Worm (Caenorhabditis elegans) whole organism, L2 larva: ENCODE data around the gene dop-1.

Experiments used
- C34F6.9 ChIP-seq: fragments of 150-350 bp; optimal IDR thresholded peaks from 2 replicates; lab custom pipeline; 2014; ENCODE audit warnings: missing biosample characterization, missing genetic modification characterization
- F13H6.1 ChIP-seq: sonication (generic microtip); optimal IDR thresholded peaks from 2 replicates; lab custom pipeline; 2016; ENCODE audit warnings: missing genetic modification characterization, missing compliant biosample characterization
- R02D3.7 ChIP-seq: fragments of 150-350 bp; optimal IDR thresholded peaks from 2 replicates; lab custom pipeline; 2014; ENCODE audit warnings: missing biosample characterization, missing genetic modification characterization
- ZK546.5 ChIP-seq: sonication (generic microtip); optimal IDR thresholded peaks from 2 replicates; lab custom pipeline; 2017; ENCODE audit warnings: missing biosample characterization, missing genetic modification characterization
- alr-1 ChIP-seq: fragments of 150-350 bp; optimal IDR thresholded peaks from 2 replicates; lab custom pipeline; 2014; ENCODE audit warnings: missing biosample characterization, missing genetic modification characterization
- blmp-1 ChIP-seq: sonication (generic microtip); optimal IDR thresholded peaks from 2 replicates; lab custom pipeline; 2017; ENCODE audit warnings: missing genetic modification characterization, mild to moderate bottlenecking, missing compliant biosample characterization, antibody characterized with exemption, moderate library complexity; ENCODE audit not compliant: insufficient read depth
- ceh-16 ChIP-seq: fragments of 150-350 bp; optimal IDR thresholded peaks from 2 replicates; lab custom pipeline; 2014; ENCODE audit warnings: missing biosample characterization, missing genetic modification characterization
- ceh-82 ChIP-seq: fragments of 150-350 bp; optimal IDR thresholded peaks from 2 replicates; lab custom pipeline; 2014; ENCODE audit warnings: missing biosample characterization, missing genetic modification characterization
- crh-2 ChIP-seq: sonication (generic microtip); optimal IDR thresholded peaks from 2 replicates; lab custom pipeline; 2017; ENCODE audit warnings: missing biosample characterization, missing genetic modification characterization
- dmd-4 ChIP-seq: sonication (generic microtip); optimal IDR thresholded peaks from 2 replicates; lab custom pipeline; 2017; ENCODE audit warnings: missing biosample characterization, missing genetic modification characterization
- egl-27 ChIP-seq: sonication (generic microtip); optimal IDR thresholded peaks from 3 replicates; lab custom pipeline; 2017; ENCODE audit warnings: missing biosample characterization, missing genetic modification reagents, missing genetic modification characterization
- elt-1 ChIP-seq: fragments of 150-350 bp; optimal IDR thresholded peaks from 2 replicates; lab custom pipeline; 2014; ENCODE audit warnings: missing biosample characterization, missing genetic modification characterization
- elt-3 ChIP-seq: sonication (generic microtip); optimal IDR thresholded peaks from 2 replicates; lab custom pipeline; 2017; ENCODE audit warnings: missing biosample characterization, missing genetic modification characterization
- fos-1 ChIP-seq: fragments of 150-350 bp; optimal IDR thresholded peaks from 2 replicates; lab custom pipeline; 2014; ENCODE audit warnings: missing biosample characterization, missing genetic modification characterization
- gmeb-1 ChIP-seq: fragments of 150-350 bp; optimal IDR thresholded peaks from 2 replicates; lab custom pipeline; 2014; ENCODE audit warnings: missing biosample characterization, missing genetic modification characterization
- lin-11 ChIP-seq: fragments of 150-350 bp; sonication (generic microtip); optimal IDR thresholded peaks from 2 replicates; lab custom pipeline; 2014; ENCODE audit warnings: missing biosample characterization, missing genetic modification characterization, inconsistent platforms, mixed read lengths
- lin-13 ChIP-seq: fragments of 150-350 bp; optimal IDR thresholded peaks from 2 replicates; lab custom pipeline; 2014; ENCODE audit warnings: missing biosample characterization, missing genetic modification reagents, missing genetic modification characterization
- lsy-2 ChIP-seq, 2 experiments: fragments of 150-350 bp in 1 of 2; sonication (generic microtip) in 1 of 2; optimal IDR thresholded peaks; 2 replicates each; lab custom pipeline; 2014 to 2017; ENCODE audit warnings: missing biosample characterization in 2 of 2, missing genetic modification characterization in 2 of 2
- mab-5 ChIP-seq: fragments of 150-350 bp; optimal IDR thresholded peaks from 2 replicates; lab custom pipeline; 2014; ENCODE audit warnings: missing biosample characterization, missing genetic modification characterization
- mbf-1 ChIP-seq: sonication (generic microtip); optimal IDR thresholded peaks from 2 replicates; lab custom pipeline; 2017; ENCODE audit warnings: missing biosample characterization, missing genetic modification characterization
- mdl-1 ChIP-seq, 2 experiments: fragments of 150-350 bp in 1 of 2; sonication (generic microtip) in 1 of 2; optimal IDR thresholded peaks; 2 replicates each; lab custom pipeline; 2017; ENCODE audit warnings: missing biosample characterization in 2 of 2, missing genetic modification characterization in 2 of 2
- nhr-10 ChIP-seq: sonication (generic microtip); optimal IDR thresholded peaks from 2 replicates; lab custom pipeline; 2017; ENCODE audit warnings: missing biosample characterization, missing genetic modification characterization
- nhr-11 ChIP-seq: fragments of 150-350 bp; optimal IDR thresholded peaks from 2 replicates; lab custom pipeline; 2014; ENCODE audit warnings: missing biosample characterization, missing genetic modification characterization
- nhr-12 ChIP-seq: fragments of 150-350 bp; optimal IDR thresholded peaks from 2 replicates; lab custom pipeline; 2014; ENCODE audit warnings: missing biosample characterization, missing genetic modification characterization
- nhr-129 ChIP-seq: fragments of 150-350 bp; optimal IDR thresholded peaks from 2 replicates; lab custom pipeline; 2014; ENCODE audit warnings: missing biosample characterization, missing genetic modification characterization
- nhr-23 ChIP-seq: fragments of 150-350 bp; optimal IDR thresholded peaks from 2 replicates; lab custom pipeline; 2014; ENCODE audit warnings: missing biosample characterization, missing genetic modification reagents, missing genetic modification characterization
- nhr-25 ChIP-seq: fragments of 150-350 bp; sonication (generic microtip); optimal IDR thresholded peaks from 3 replicates; lab custom pipeline; 2014; ENCODE audit warnings: missing biosample characterization, missing genetic modification characterization
- peb-1 ChIP-seq: fragments of 150-350 bp; optimal IDR thresholded peaks from 2 replicates; lab custom pipeline; 2014; ENCODE audit warnings: missing biosample characterization, missing genetic modification characterization
- sem-4 ChIP-seq: fragments of 150-350 bp; optimal IDR thresholded peaks from 2 replicates; lab custom pipeline; 2014; ENCODE audit warnings: missing biosample characterization, missing genetic modification reagents, missing genetic modification characterization
- skn-1 ChIP-seq: sonication (generic microtip); optimal IDR thresholded peaks from 2 replicates; lab custom pipeline; 2017; ENCODE audit warnings: missing biosample characterization, missing genetic modification characterization
- sma-3 ChIP-seq: sonication (generic microtip); optimal IDR thresholded peaks from 2 replicates; lab custom pipeline; 2016; ENCODE audit warnings: missing genetic modification reagents, missing genetic modification characterization, missing compliant biosample characterization
- sma-9 ChIP-seq, 2 experiments: fragments of 150-350 bp in 1 of 2; sonication (generic microtip) in 1 of 2; optimal IDR thresholded peaks; 2 replicates each; lab custom pipeline; 2014 to 2016; ENCODE audit warnings: missing genetic modification characterization in 2 of 2, mild to moderate bottlenecking in 1 of 2, missing biosample characterization in 1 of 2, missing compliant biosample characterization in 1 of 2, missing genetic modification reagents in 1 of 2, moderate library complexity in 1 of 2
- snpc-4 ChIP-seq: fragments of 150-350 bp; optimal IDR thresholded peaks from 2 replicates; lab custom pipeline; 2014; ENCODE audit warnings: missing biosample characterization, missing genetic modification characterization
- unc-39 ChIP-seq: fragments of 150-350 bp; optimal IDR thresholded peaks from 2 replicates; lab custom pipeline; 2014; ENCODE audit warnings: missing biosample characterization, missing genetic modification characterization
- unc-55 ChIP-seq: fragments of 150-350 bp; sonication (generic microtip); optimal IDR thresholded peaks from 3 replicates; lab custom pipeline; 2014; ENCODE audit warnings: missing biosample characterization, missing genetic modification reagents, missing genetic modification characterization
- unc-62 ChIP-seq: fragments of 150-350 bp; optimal IDR thresholded peaks from 2 replicates; lab custom pipeline; 2014; ENCODE audit warnings: missing biosample characterization, missing genetic modification reagents, missing genetic modification characterization
- ztf-1 ChIP-seq: fragments of 200-800 bp; sonication (Bioruptor generic); conservative IDR thresholded peaks from 2 replicates; pipeline ENCODE4 v1.3.6; 2022; ENCODE audit warnings: missing genetic modification characterization, missing compliant biosample characterization
- ztf-11 ChIP-seq: sonication (generic microtip); optimal IDR thresholded peaks from 2 replicates; lab custom pipeline; 2017; ENCODE audit warnings: missing biosample characterization, missing genetic modification characterization
- ztf-4 ChIP-seq: fragments of 150-350 bp; optimal IDR thresholded peaks from 2 replicates; lab custom pipeline; 2014; ENCODE audit warnings: missing biosample characterization, missing genetic modification characterization

The dop-1 gene

DNA sequence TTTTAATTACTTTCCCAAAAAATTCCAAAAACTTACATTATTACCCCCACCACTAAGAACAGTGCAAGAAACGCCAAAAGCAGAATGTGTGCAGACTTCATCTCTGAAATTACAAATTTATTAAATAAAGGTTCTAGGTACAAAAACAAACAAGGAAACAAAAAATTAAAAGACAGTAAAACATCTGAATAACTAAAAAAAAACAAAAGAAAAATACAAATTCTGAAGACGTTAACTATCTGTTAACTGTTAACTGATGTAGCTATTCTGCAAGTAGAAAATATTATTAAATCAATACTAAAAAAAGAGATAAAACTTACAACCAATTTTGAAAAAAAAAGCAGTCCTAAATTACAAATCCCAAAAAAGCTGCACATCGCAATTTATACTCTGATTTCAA lies 47.2 kb downstream of the dop-1 start, which contains the start of gene R160.13:
R160.13 (minus strand) TSS at position 101 of the 400 bp plus-strand sequence.
- TF ChIP-seq F13H6.1, result no peak
- no peak for TF ChIP-seq crh-2 (tag; lab: Kevin White, UChicago)
- no peak for TF ChIP-seq nhr-129 (tag; lab: Kevin White, UChicago)
- no peak for TF ChIP-seq C34F6.9 (tag; lab: Kevin White, UChicago)
- TF ChIP-seq lin-13, result no peak
- no peak for TF ChIP-seq nhr-12
- no peak for TF ChIP-seq mdl-1 (tag; optimal IDR thresholded peaks at IDR 0.05; lab: Kevin White, UChicago)
- TF ChIP-seq egl-27 (tag; lab: Kevin White, UChicago), result no peak
- no peak for TF ChIP-seq skn-1 (tag; lab: Kevin White, UChicago)
- TF ChIP-seq ceh-82 (tag; lab: Kevin White, UChicago), result no peak
- no peak for TF ChIP-seq blmp-1 (tag; lab: Kevin White, UChicago)
- TF ChIP-seq ZK546.5, result no peak
- TF ChIP-seq nhr-23, result no peak
- TF ChIP-seq dmd-4 (tag; lab: Kevin White, UChicago), result no peak
- no peak for TF ChIP-seq nhr-25 (tag; lab: Kevin White, UChicago)
- TF ChIP-seq elt-3, result no peak
- TF ChIP-seq unc-55 (GFP tag; lab: Kevin White, UChicago), result no peak

ce11 chrX:4370756-4371155 lies 47.9 kb downstream of the dop-1 start, which contains the start of gene R160.5:
TSS of gene R160.5 (minus strand) at chrX:4370856.
- TF ChIP-seq mab-5 (tag; lab: Kevin White, UChicago) (no peak), fos-1 (no peak), snpc-4 (tag; lab: Kevin White, UChicago) (no peak)
- TF ChIP-seq, all 48 proteins: peak for 0

DNA sequence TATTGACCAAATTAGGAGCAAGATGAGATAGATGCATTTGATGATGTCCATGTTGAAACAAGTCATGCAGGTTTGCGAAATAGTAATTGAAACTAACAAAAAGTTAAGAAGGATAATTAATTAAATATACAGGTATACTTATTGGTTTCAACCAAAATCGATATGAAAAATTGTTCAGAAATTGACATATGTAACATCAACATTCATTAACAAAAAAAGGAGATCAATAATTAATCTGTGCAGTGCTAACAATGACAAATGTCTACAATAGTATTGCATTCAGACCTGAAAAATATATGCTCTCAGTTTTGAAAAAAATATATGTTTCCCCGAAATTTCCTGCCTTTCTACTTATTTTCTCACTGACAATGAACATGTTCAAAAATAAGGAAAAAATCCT lies 49.9 kb downstream of the dop-1 start, which contains the start of gene R160.4:
R160.4 (minus strand) TSS at position 101 of the 400 bp plus-strand sequence.
- no peak for TF ChIP-seq ceh-16
- TF ChIP-seq mdl-1 (tag; optimal IDR thresholded peaks at IDR 0.05; lab: Kevin White, UChicago), result no peak
- no peak for TF ChIP-seq elt-1 (tag; lab: Kevin White, UChicago)
- TF ChIP-seq snpc-4 (tag; lab: Kevin White, UChicago), result no peak
- TF ChIP-seq nhr-10 (tag; lab: Kevin White, UChicago), result no peak
- no peak for TF ChIP-seq ztf-4 (tag; lab: Kevin White, UChicago)
- TF ChIP-seq ztf-11 (tag; lab: Kevin White, UChicago), result no peak
- TF ChIP-seq, all 48 proteins: peak for 0

- TF ChIP-seq sma-9 (GFP tag; optimal IDR thresholded peaks at IDR 0.05; lab: Kevin White, UChicago), result no peak
- TF ChIP-seq sma-9 (tag; optimal IDR thresholded peaks at IDR 0.05; lab: Kevin White, UChicago), result no peak
- no peak for TF ChIP-seq nhr-12
- no peak for TF ChIP-seq fos-1
- TF ChIP-seq gmeb-1 (tag; lab: Kevin White, UChicago), result no peak
- no peak for TF ChIP-seq ZK546.5
- no peak for TF ChIP-seq R02D3.7 (tag; lab: Kevin White, UChicago)
- no peak for TF ChIP-seq F13H6.1
- TF ChIP-seq crh-2 (tag; lab: Kevin White, UChicago), result no peak
- TF ChIP-seq ztf-11 (tag; lab: Kevin White, UChicago), result no peak
Measured at ce11 chrX:4367414-4367813, 51.2 kb downstream of the dop-1 start, which contains the start of gene R160.10. TSS of gene R160.10 (minus strand) at chrX:4367514.

DNA sequence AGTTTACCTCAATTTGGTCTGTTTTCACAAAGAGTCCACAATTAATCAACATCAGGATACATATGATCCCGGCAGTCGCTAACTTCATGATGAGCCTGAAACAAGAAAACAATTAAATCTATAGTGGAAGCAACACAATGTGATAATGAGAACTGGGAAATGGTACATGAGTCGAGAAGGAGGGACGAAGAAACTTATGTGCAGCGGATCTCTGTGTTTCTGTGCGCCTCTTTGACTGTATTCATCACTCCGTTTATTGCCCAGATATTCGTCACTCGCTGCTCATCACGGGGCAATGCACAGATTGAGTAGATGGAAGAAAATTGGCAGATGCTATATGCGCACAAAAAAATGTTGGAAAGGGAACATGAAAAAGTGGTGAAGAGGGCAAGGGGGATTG lies 52.4 kb downstream of the dop-1 start, which contains the start of gene R160.3:
R160.3 (minus strand) TSS at position 101 of the 400 bp plus-strand sequence.
- TF ChIP-seq fos-1 (no peak), sem-4 (no peak), peb-1 (tag; lab: Kevin White, UChicago) (no peak), skn-1 (tag; lab: Kevin White, UChicago) (no peak), ztf-1 (GFP tag; lab: Robert Waterston, UW) (no peak), nhr-129 (tag; lab: Kevin White, UChicago) (no peak), sma-9 (GFP tag; optimal IDR thresholded peaks at IDR 0.05; lab: Kevin White, UChicago) (no peak), sma-9 (tag; optimal IDR thresholded peaks at IDR 0.05; lab: Kevin White, UChicago) (no peak), ZK546.5 (no peak), sma-3 (no peak)

- TF ChIP-seq egl-27 (tag; lab: Kevin White, UChicago) (no peak), nhr-12 (no peak), snpc-4 (tag; lab: Kevin White, UChicago) (no peak), sem-4 (no peak), unc-39 (no peak), mab-5 (tag; lab: Kevin White, UChicago) (no peak), lin-11 (tag; lab: Kevin White, UChicago) (no peak), alr-1 (no peak), ztf-11 (tag; lab: Kevin White, UChicago) (no peak), fos-1 (no peak), elt-3 (no peak), unc-62 (GFP tag; lab: Kevin White, UChicago) (no peak), lsy-2 (tag; optimal IDR thresholded peaks at IDR 0.05; lab: Kevin White, UChicago) (no peak), nhr-10 (tag; lab: Kevin White, UChicago) (no peak), unc-55 (GFP tag; lab: Kevin White, UChicago) (no peak), nhr-11 (tag; lab: Kevin White, UChicago) (no peak), gmeb-1 (tag; lab: Kevin White, UChicago) (no peak), mbf-1 (tag; lab: Kevin White, UChicago) (no peak), ceh-16 (no peak)
Measured at ce11 chrX:4364877-4365276, 53.8 kb downstream of the dop-1 start, which contains the start of gene F14H12.8. TSS of gene F14H12.8 (minus strand) at chrX:4364977.
